Worm (Caenorhabditis elegans) whole organism, L1 larva: ENCODE data around the gene C08E8.10.

ENCODE experiments used
- C04F5.9 ChIP-seq: sonication (generic microtip); optimal IDR thresholded peaks from 2 replicates; lab custom pipeline; 2016; ENCODE audit warnings: missing genetic modification characterization, missing compliant biosample characterization
- C16A3.4 ChIP-seq: fragments of 150-350 bp; optimal IDR thresholded peaks from 2 replicates; lab custom pipeline; 2014; ENCODE audit warnings: missing biosample characterization, missing genetic modification characterization
- Y116A8C.19 ChIP-seq: sonication (generic microtip); optimal IDR thresholded peaks from 2 replicates; lab custom pipeline; 2016; ENCODE audit warnings: missing compliant biosample characterization, missing genetic modification characterization, borderline replicate concordance
- aha-1 ChIP-seq: fragments of 150-350 bp; optimal IDR thresholded peaks from 2 replicates; lab custom pipeline; 2014; ENCODE audit warnings: missing biosample characterization, missing genetic modification characterization
- alr-1 ChIP-seq: fragments of 200-800 bp; sonication (Bioruptor generic); optimal IDR thresholded peaks from 2 replicates; lab custom pipeline; 2018; ENCODE audit warnings: borderline replicate concordance, mild to moderate bottlenecking, missing genetic modification characterization, missing compliant biosample characterization
- blmp-1 ChIP-seq: fragments of 150-350 bp; optimal IDR thresholded peaks from 2 replicates; lab custom pipeline; 2014; ENCODE audit warnings: missing biosample characterization, missing genetic modification characterization
- ceh-88 ChIP-seq: fragments of 200-800 bp; sonication (Bioruptor generic); IDR thresholded peaks from 2 replicates; pipeline ENCODE4 v1.3.6; 2022; ENCODE audit warnings: missing genetic modification characterization, missing compliant biosample characterization
- efl-1 ChIP-seq, 4 experiments: fragments of 150-350 bp; optimal IDR thresholded peaks in 3 of 4; peaks in 1 of 4; 1 replicate in 1 of 4; 2 replicates in 3 of 4; lab custom pipeline; 2014; ENCODE audit warnings: missing biosample characterization in 2 of 4, missing genetic modification characterization in 2 of 4, missing genetic modification reagents in 2 of 4
- elt-2 ChIP-seq: sonication (generic microtip); optimal IDR thresholded peaks from 2 replicates; lab custom pipeline; 2016; ENCODE audit warnings: missing genetic modification characterization, mild to moderate bottlenecking, inconsistent platforms, missing compliant biosample characterization, missing genetic modification reagents
- elt-3 ChIP-seq, 6 experiments: fragments of 150-350 bp in 1 of 6; sonication (generic microtip); optimal IDR thresholded peaks; 2 replicates each; lab custom pipeline; 2017 to 2018; ENCODE audit warnings: missing biosample characterization in 6 of 6, missing genetic modification characterization in 6 of 6, inconsistent platforms in 1 of 6
- fkh-10 ChIP-seq: sonication (generic microtip); optimal IDR thresholded peaks from 2 replicates; lab custom pipeline; 2017; ENCODE audit warnings: missing biosample characterization, missing genetic modification reagents, missing genetic modification characterization
- fkh-8 ChIP-seq: sonication (generic microtip); optimal IDR thresholded peaks from 2 replicates; lab custom pipeline; 2016; ENCODE audit warnings: mild to moderate bottlenecking, missing genetic modification characterization, missing compliant biosample characterization
- fos-1 ChIP-seq: fragments of 150-350 bp; optimal IDR thresholded peaks from 2 replicates; lab custom pipeline; 2014; ENCODE audit warnings: missing biosample characterization, missing genetic modification characterization
- grh-1 ChIP-seq: fragments of 200-800 bp; sonication (Bioruptor generic); IDR thresholded peaks from 2 replicates; pipeline ENCODE4 v1.3.6; 2022; ENCODE audit warnings: missing genetic modification reagents, missing genetic modification characterization, missing compliant biosample characterization
- hlh-17 ChIP-seq: fragments of 200-800 bp; sonication (Bioruptor generic); optimal IDR thresholded peaks from 2 replicates; lab custom pipeline; 2018; ENCODE audit warnings: missing genetic modification characterization, mild to moderate bottlenecking, missing compliant biosample characterization, moderate library complexity, borderline replicate concordance
- hpl-2 ChIP-seq: fragments of 150-350 bp; optimal IDR thresholded peaks from 2 replicates; lab custom pipeline; 2014; ENCODE audit warnings: missing biosample characterization, missing genetic modification reagents, missing genetic modification characterization
- irx-1 ChIP-seq: sonication (generic microtip); optimal IDR thresholded peaks from 2 replicates; lab custom pipeline; 2016; ENCODE audit warnings: missing genetic modification characterization, missing compliant biosample characterization
- jun-1 ChIP-seq: fragments of 150-350 bp; optimal IDR thresholded peaks from 2 replicates; lab custom pipeline; 2014; ENCODE audit warnings: missing biosample characterization, missing genetic modification reagents, missing genetic modification characterization
- lin-14 ChIP-seq: fragments of 200-800 bp; sonication (Bioruptor generic); optimal IDR thresholded peaks from 2 replicates; lab custom pipeline; 2018; ENCODE audit warnings: mild to moderate bottlenecking, missing genetic modification characterization, moderate library complexity, missing compliant biosample characterization
- lin-35 ChIP-seq, 2 experiments: fragments of 150-350 bp; optimal IDR thresholded peaks; 2 replicates each; lab custom pipeline; 2014; ENCODE audit warnings: missing biosample characterization in 2 of 2, missing genetic modification characterization in 2 of 2, missing genetic modification reagents in 2 of 2
- lsy-2 ChIP-seq, 2 experiments: fragments of 150-350 bp; optimal IDR thresholded peaks; 2 replicates each; lab custom pipeline; 2014; ENCODE audit warnings: missing biosample characterization in 2 of 2, missing genetic modification characterization in 2 of 2
- mdl-1 ChIP-seq, 2 experiments: fragments of 150-350 bp; optimal IDR thresholded peaks; 2 replicates each; lab custom pipeline; 2014 to 2017; ENCODE audit warnings: missing biosample characterization in 2 of 2, missing genetic modification characterization in 2 of 2, inconsistent platforms in 1 of 2
- mef-2 ChIP-seq: fragments of 150-350 bp; optimal IDR thresholded peaks from 2 replicates; lab custom pipeline; 2014; ENCODE audit warnings: missing biosample characterization, missing genetic modification characterization
- nhr-19 ChIP-seq: fragments of 200-800 bp; sonication (Bioruptor generic); conservative IDR thresholded peaks from 2 replicates; pipeline ENCODE4 v1.3.6; 2022; ENCODE audit warnings: missing genetic modification characterization, missing compliant biosample characterization
- nhr-20 ChIP-seq: sonication (generic microtip); optimal IDR thresholded peaks from 2 replicates; lab custom pipeline; 2016; ENCODE audit warnings: mild to moderate bottlenecking, missing genetic modification characterization, missing compliant biosample characterization
- nhr-237 ChIP-seq: fragments of 150-350 bp; optimal IDR thresholded peaks from 2 replicates; lab custom pipeline; 2014; ENCODE audit warnings: missing biosample characterization, missing genetic modification characterization
- nhr-71 ChIP-seq: sonication (generic microtip); optimal IDR thresholded peaks from 2 replicates; lab custom pipeline; 2016; ENCODE audit warnings: mild to moderate bottlenecking, missing genetic modification characterization, moderate library complexity, missing compliant biosample characterization
- nhr-77 ChIP-seq: fragments of 150-350 bp; optimal IDR thresholded peaks from 2 replicates; lab custom pipeline; 2014; ENCODE audit warnings: missing biosample characterization, missing genetic modification characterization
- nhr-85 ChIP-seq: sonication (generic microtip); peaks from one replicate; lab custom pipeline; 2016; ENCODE audit warnings: missing genetic modification characterization, inconsistent platforms, missing compliant biosample characterization
- nhr-90 ChIP-seq: sonication (generic microtip); optimal IDR thresholded peaks from 2 replicates; lab custom pipeline; 2016; ENCODE audit warnings: mild to moderate bottlenecking, missing genetic modification characterization, missing compliant biosample characterization; ENCODE audit not compliant: poor library complexity
- pax-3 ChIP-seq: fragments of 200-800 bp; sonication (Bioruptor generic); optimal IDR thresholded peaks from 2 replicates; lab custom pipeline; 2018; ENCODE audit warnings: mild to moderate bottlenecking, missing genetic modification characterization, moderate library complexity, missing compliant biosample characterization
- pqm-1 ChIP-seq: sonication (generic microtip); optimal IDR thresholded peaks from 3 replicates; lab custom pipeline; 2017; ENCODE audit warnings: missing biosample characterization, missing genetic modification characterization
- skn-1 ChIP-seq: fragments of 150-350 bp; optimal IDR thresholded peaks from 2 replicates; lab custom pipeline; 2014; ENCODE audit warnings: missing biosample characterization, missing genetic modification characterization
- tbx-2 ChIP-seq: sonication (generic microtip); optimal IDR thresholded peaks from 2 replicates; lab custom pipeline; 2016; ENCODE audit warnings: missing genetic modification characterization, missing compliant biosample characterization
- tlp-1 ChIP-seq: fragments of 150-350 bp; optimal IDR thresholded peaks from 2 replicates; lab custom pipeline; 2014; ENCODE audit warnings: missing biosample characterization, missing genetic modification characterization
- unc-130 ChIP-seq: fragments of 150-350 bp; optimal IDR thresholded peaks from 2 replicates; lab custom pipeline; 2017; ENCODE audit warnings: missing biosample characterization, missing genetic modification characterization, inconsistent platforms
- unc-86 ChIP-seq: sonication (generic microtip); optimal IDR thresholded peaks from 2 replicates; lab custom pipeline; 2016; ENCODE audit warnings: missing genetic modification characterization, missing compliant biosample characterization
- zag-1 ChIP-seq: fragments of 150-350 bp; optimal IDR thresholded peaks from 2 replicates; lab custom pipeline; 2014; ENCODE audit warnings: missing biosample characterization, missing genetic modification characterization
- zip-4 ChIP-seq: fragments of 200-800 bp; sonication (Bioruptor generic); optimal IDR thresholded peaks from 2 replicates; lab custom pipeline; 2018; ENCODE audit warnings: mild to moderate bottlenecking, missing genetic modification characterization, moderate library complexity, missing compliant biosample characterization

The C08E8.10 gene

DNA sequence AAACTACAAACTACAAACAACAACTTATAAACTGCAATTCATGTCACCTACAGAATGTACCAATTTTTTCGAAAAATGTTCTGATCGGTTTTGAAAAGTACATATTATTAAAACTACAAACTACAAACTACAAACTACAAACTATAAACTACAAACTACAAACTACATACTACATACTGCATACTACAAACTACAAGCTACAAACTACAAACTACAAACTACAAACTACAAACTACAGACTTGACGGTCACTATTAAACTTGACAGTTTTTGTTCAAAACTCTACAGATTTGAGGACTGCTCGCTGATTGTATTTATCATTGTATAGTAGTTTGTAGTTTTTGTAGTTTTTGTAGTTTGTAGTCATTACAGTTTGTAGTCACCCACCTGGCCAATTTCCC lies 14.6 kb upstream of the C08E8.10 start:
- TF ChIP-seq hpl-2 (GFP tag; lab: Kevin White, UChicago): no peak
- TF ChIP-seq lsy-2 (tag; optimal IDR thresholded peaks at IDR 0.05; lab: Kevin White, UChicago): no peak
- TF ChIP-seq fos-1 (tag; lab: Kevin White, UChicago): no peak
- no peak for TF ChIP-seq irx-1 (tag; lab: Kevin White, UChicago)
- no peak for TF ChIP-seq alr-1 (tag; lab: Kevin White, UChicago)
- no peak for TF ChIP-seq C04F5.9 (tag; lab: Kevin White, UChicago)
- no peak for TF ChIP-seq blmp-1
- TF ChIP-seq nhr-90 (tag; lab: Kevin White, UChicago): no peak
- no peak for TF ChIP-seq zag-1
- no peak for TF ChIP-seq nhr-237
- no peak for TF ChIP-seq C16A3.4
- TF ChIP-seq tbx-2 (tag; lab: Kevin White, UChicago): no peak
- no peak for TF ChIP-seq ceh-88 (GFP tag; lab: Robert Waterston, UW)
- no peak for TF ChIP-seq nhr-77 (tag; lab: Kevin White, UChicago)
- no peak for TF ChIP-seq unc-130 (tag; lab: Kevin White, UChicago)

DNA sequence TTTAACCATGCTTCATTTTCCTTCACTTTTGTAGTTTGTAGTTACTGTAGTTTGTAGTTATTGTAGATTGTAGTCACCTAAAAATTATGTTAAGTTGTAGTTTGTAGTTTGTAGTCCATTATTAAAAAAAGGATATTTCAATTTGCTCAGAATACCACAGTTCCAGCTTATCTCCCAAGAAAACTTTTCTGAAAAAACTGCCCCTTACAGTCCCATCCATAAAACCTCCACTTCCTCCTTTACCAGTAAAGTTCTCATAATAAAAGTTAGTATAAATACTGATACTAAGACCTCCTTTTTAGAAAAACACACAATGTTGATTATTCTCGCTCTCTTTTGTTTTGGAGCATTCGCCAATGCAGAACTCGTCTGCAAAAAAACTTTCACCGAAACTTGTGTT lies 11.0 kb upstream of the C08E8.10 start, which contains the start of gene C08E8.11:
C08E8.11 (plus strand) TSS at position 301 of the 400 bp plus-strand sequence.
- TF ChIP-seq efl-1 (optimal IDR thresholded peaks at IDR 0.05; lab: Kevin White, UChicago) (no peak), efl-1 (GFP tag; optimal IDR thresholded peaks at IDR 0.05 in 1 of 2; lab: Kevin White, UChicago) (peak in 1 of 2 experiments; percentile 78), hlh-17 (GFP tag; lab: Kevin White, UChicago) (no peak)

DNA sequence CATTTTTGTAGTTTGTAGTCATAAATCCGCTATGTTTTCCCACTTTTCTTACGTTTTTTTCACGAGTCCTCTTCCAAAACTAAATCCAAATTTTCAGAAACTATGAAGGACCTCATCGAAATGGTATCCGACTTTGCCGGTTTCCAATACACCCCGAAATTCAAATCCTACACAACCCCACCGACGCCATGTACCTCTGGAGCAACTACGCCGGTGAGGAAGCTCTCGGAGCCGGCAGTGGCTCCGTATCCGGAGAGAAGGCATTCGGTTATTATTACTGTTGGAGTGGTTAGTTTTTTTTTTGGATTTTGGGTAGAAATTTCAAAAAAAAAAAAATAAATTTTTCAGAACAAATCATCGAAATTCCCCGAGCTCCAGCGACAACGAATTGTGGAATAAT lies 10.3 kb upstream of the C08E8.10 start, which contains the start of gene C08E8.3:
C08E8.3 (plus strand) TSS at position 84 of the 400 bp plus-strand sequence.
- TF ChIP-seq efl-1 (optimal IDR thresholded peaks at IDR 0.05; lab: Kevin White, UChicago) (no peak), efl-1 (GFP tag; optimal IDR thresholded peaks at IDR 0.05 in 1 of 2; lab: Kevin White, UChicago) (peak in 1 of 2 experiments; percentile 56), mef-2 (tag; lab: Kevin White, UChicago) (no peak), unc-86 (tag; lab: Kevin White, UChicago) (no peak), Y116A8C.19 (no peak), fkh-8 (tag; lab: Kevin White, UChicago) (no peak), fkh-10 (no peak), grh-1 (no peak), nhr-85 (peak; percentile 21), lsy-2 (tag; optimal IDR thresholded peaks at IDR 0.05; lab: Kevin White, UChicago) (no peak), fos-1 (tag; lab: Kevin White, UChicago) (no peak), nhr-71 (no peak), nhr-90 (tag; lab: Kevin White, UChicago) (no peak), pqm-1 (no peak)

DNA sequence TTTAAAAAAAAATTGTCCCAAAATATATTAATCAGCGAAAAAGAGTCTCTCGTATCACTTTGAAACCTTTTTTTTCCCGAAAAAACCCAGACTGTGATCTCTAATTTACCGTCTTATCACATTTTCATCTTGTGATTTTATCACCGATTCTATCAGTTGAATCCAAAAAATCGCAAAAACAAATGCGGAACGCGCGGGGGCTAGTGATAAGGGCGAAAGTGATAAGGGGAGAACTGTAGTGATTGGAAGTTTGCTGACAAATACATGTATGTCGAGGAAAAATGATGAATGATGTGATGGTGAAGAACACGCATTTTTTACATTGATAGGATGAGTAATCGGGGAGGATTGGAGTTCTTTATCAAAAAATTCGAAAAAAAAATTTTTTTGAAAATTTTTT lies 6.4 kb upstream of the C08E8.10 start:
- no peak for TF ChIP-seq Y116A8C.19
- no peak for TF ChIP-seq nhr-237
- peak; percentile 65 for TF ChIP-seq nhr-90 (tag; lab: Kevin White, UChicago)
- TF ChIP-seq elt-2 (tag; lab: Kevin White, UChicago): peak; percentile 100
- TF ChIP-seq blmp-1: peak; percentile 93
- peak; percentile 47 for TF ChIP-seq nhr-71
- TF ChIP-seq mdl-1 (tag; optimal IDR thresholded peaks at IDR 0.05; lab: Kevin White, UChicago): peak in 1 of 2 experiments; percentile 55
- TF ChIP-seq aha-1 (tag; lab: Kevin White, UChicago): no peak
- peak; percentile 80 for TF ChIP-seq lin-14
- TF ChIP-seq nhr-20: peak; percentile 71
- TF ChIP-seq nhr-19 (GFP tag; lab: Robert Waterston, UW): peak; percentile 35
- peak; percentile 18 for TF ChIP-seq tbx-2 (tag; lab: Kevin White, UChicago)
- peak; percentile 63 for TF ChIP-seq tlp-1
- peak; percentile 89 for TF ChIP-seq jun-1 (tag; lab: Kevin White, UChicago)
- peak; percentile 53 for TF ChIP-seq skn-1 (tag; lab: Kevin White, UChicago)
- TF ChIP-seq ceh-88 (GFP tag; lab: Robert Waterston, UW): no peak
- TF ChIP-seq lin-35 (GFP tag; optimal IDR thresholded peaks at IDR 0.05; lab: Kevin White, UChicago): peak in 1 of 2 experiments; percentile 71
- TF ChIP-seq elt-3 (tag; optimal IDR thresholded peaks at IDR 0.05; lab: Kevin White, UChicago): peak in 5 of 6 experiments; percentile 87 to 97 (median 88)
- no peak for TF ChIP-seq zip-4 (GFP tag; lab: Kevin White, UChicago)
- no peak for TF ChIP-seq hpl-2 (GFP tag; lab: Kevin White, UChicago)
- TF ChIP-seq pqm-1: peak; percentile 98
- peak; percentile 30 for TF ChIP-seq pax-3 (tag; lab: Kevin White, UChicago)
